Worm (Caenorhabditis elegans) whole organism, L3 larva: ENCODE data around the gene daf-36.

Source experiments
- ZK546.5 ChIP-seq: sonication (generic microtip); optimal IDR thresholded peaks from 2 replicates; lab custom pipeline; 2017; ENCODE audit warnings: missing biosample characterization, missing genetic modification characterization
- aly-2 ChIP-seq: fragments of 150-350 bp; optimal IDR thresholded peaks from 2 replicates; lab custom pipeline; 2014; ENCODE audit warnings: missing biosample characterization, missing genetic modification characterization
- nhr-76 ChIP-seq: fragments of 150-350 bp; sonication (generic microtip); optimal IDR thresholded peaks from 5 replicates; lab custom pipeline; 2014; ENCODE audit warnings: missing biosample characterization, missing genetic modification characterization
- pha-4 ChIP-seq: fragments of 150-350 bp; optimal IDR thresholded peaks from 2 replicates; lab custom pipeline; 2014; ENCODE audit warnings: missing biosample characterization, missing genetic modification reagents, missing genetic modification characterization
- snpc-4 ChIP-seq: fragments of 150-350 bp; optimal IDR thresholded peaks from 2 replicates; lab custom pipeline; 2014; ENCODE audit warnings: missing biosample characterization, missing genetic modification characterization
- ztf-11 ChIP-seq: fragments of 150-350 bp; optimal IDR thresholded peaks from 2 replicates; lab custom pipeline; 2014; ENCODE audit warnings: missing biosample characterization, missing genetic modification characterization

DNA sequence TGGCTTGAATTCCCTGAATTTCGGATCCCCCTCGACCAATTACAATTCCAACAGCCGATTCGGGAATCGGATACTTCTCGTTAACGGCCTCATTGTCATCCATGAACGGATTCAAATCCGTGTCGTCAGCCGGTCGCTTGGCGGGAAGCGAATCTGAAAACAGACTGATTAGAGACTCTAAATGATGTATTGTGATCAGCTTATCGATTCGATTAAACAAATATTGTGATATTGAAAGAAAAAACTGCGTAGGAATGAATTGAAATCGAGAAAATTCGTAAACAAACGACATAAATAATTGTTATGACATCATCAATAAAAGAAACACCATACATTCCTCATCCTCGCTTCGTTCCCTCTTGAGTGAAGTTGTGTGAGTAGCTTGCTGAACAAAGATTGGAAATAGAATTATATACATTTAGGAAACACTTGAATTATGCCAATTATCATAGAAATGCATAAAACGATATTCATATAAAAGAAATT is 12.5 kb upstream of the daf-36 start:
- TF ChIP-seq nhr-76 (tag; lab: Kevin White, UChicago) (no peak), snpc-4 (tag; lab: Kevin White, UChicago) (no peak), aly-2 (tag; lab: Kevin White, UChicago) (no peak), ZK546.5 (tag; lab: Kevin White, UChicago) (no peak), ztf-11 (tag; lab: Kevin White, UChicago) (no peak), pha-4 (no peak)
